Worm (Caenorhabditis elegans): Measurements from ENCODE around the gene col-34.

- TF ChIP-seq aly-1 (tag; optimal IDR thresholded peaks at IDR 0.05) (no peak), ama-1 (optimal IDR thresholded peaks at IDR 0.05) (no peak), F13C5.2 (tag; optimal IDR thresholded peaks at IDR 0.05) (no peak), ceh-13 (GFP tag; optimal IDR thresholded peaks at IDR 0.05) (no peak), hmbx-1 (tag; optimal IDR thresholded peaks at IDR 0.05) (no peak)
These were observed 8.4 kb downstream of the col-34 start for ce11 chrIV:4236025-4236407.

Data from whole organism, early embryonic.